Worm (Caenorhabditis elegans): ENCODE data around the gene C53A3.1.

C53A3.1 gene

DNA sequence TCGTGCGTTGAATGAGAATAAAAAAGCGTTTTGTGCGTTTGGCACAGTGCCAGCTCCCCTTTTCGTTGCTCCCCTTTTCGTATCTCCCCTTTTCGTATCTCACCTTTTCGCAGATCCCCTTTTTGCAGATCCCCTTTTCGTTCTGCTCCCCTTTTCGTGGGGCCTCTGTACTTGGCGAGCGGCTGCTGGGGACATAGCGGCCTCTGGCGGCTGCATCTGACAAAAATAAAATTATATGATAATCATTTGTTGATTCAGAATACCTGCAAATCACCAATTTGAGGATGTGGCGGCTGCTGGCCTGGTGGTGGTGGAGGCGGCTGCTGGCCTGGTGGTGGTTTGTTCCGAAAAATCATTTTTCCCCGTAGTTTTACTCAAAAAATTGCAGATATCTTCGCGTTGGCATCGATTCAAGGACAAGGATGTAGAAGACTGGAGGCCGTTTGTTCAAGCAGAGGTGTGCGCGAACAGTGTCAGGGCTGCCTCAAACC, 4.8 kb downstream of the C53A3.1 start, which contains the start of gene K09H11.11:
TSS of gene K09H11.11 (minus strand) at position 51 of the 491 bp plus-strand sequence.
- TF ChIP-seq ceh-44 (GFP tag; IDR thresholded peaks at IDR 0.05), result peak; percentile 2; the same call in 1 of the 2 replicates
- TF ChIP-seq set-16 (GFP tag; IDR thresholded peaks at IDR 0.05), result peak; percentile 83

DNA sequence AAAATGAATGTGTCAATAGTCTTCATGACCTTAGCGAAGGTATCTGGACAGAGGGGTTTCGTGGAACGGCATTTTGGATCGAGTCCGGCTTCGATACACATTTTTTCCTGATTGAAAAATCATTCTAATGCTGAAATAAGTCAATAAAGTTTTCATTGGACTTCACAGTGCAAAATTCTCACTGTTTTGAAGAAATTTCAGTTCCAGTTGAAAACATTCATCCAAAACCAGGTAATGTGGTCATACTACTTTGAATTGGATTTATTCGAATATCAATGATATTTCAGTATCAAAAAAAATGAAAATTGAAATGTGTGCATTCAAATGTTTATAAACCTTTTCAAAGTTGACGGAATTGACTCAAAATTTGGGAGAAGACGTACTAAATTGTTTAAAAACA, 6.6 kb downstream of the C53A3.1 start, which contains the start of gene pgph-1:
TSS of gene pgph-1 (minus strand) at position 101 of the 400 bp plus-strand sequence.
- TF ChIP-seq dmd-6 (GFP tag; IDR thresholded peaks at IDR 0.05) (no peak), hmg-1.1 (GFP tag; IDR thresholded peaks at IDR 0.05) (no peak), mes-2 (tag; optimal IDR thresholded peaks at IDR 0.05; ENCODE audit: poor library complexity, severe bottlenecking) (no peak), F49E8.2 (tag; optimal IDR thresholded peaks at IDR 0.05; ENCODE audit: borderline replicate concordance) (no peak), saeg-2 (GFP tag; IDR thresholded peaks at IDR 0.05) (no peak), F37D6.2 (tag; optimal IDR thresholded peaks at IDR 0.05) (no peak), jun-1 (tag; optimal IDR thresholded peaks at IDR 0.05) (no peak), nhr-28 (tag; optimal IDR thresholded peaks at IDR 0.05) (no peak), ZK546.5 (tag; optimal IDR thresholded peaks at IDR 0.05) (no peak), sdz-12 (GFP tag; optimal IDR thresholded peaks at IDR 0.05) (no peak), dpl-1 (GFP tag; optimal IDR thresholded peaks at IDR 0.05) (no peak), zip-2 (tag; optimal IDR thresholded peaks at IDR 0.05) (no peak), mep-1 (tag; optimal IDR thresholded peaks at IDR 0.05) (no peak), spr-1 (tag; optimal IDR thresholded peaks at IDR 0.05) (no peak), nhr-11 (tag; optimal IDR thresholded peaks at IDR 0.05) (no peak), unc-130 (GFP tag; optimal IDR thresholded peaks at IDR 0.05) (no peak), Y75B8A.6 (GFP tag; IDR thresholded peaks at IDR 0.05) (no peak), dve-1 (tag; optimal IDR thresholded peaks at IDR 0.05; ENCODE audit: insufficient read depth) (no peak)

DNA sequence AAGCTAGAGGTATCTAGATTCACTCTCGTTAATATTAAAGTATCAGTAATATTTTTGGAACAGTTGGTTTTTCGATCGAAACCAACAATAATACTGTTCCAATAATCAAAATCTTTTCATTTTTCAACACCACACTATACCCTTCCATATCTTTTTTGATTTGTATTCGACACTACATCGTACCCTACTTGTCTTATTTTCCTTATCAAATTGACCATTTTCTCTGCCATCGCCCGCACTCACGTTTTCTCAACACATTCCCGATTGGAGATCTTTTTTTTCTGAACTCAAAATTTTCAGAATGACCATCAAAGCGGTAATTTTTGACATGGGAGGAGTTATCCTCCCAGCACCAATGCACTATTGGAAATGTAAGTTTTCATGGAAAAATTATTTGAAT, 12.5 kb downstream of the C53A3.1 start, which contains the start of gene acds-10:
TSS of gene acds-10 (plus strand) at position 301 of the 400 bp plus-strand sequence.
- no peak for TF ChIP-seq sdz-12 (GFP tag; optimal IDR thresholded peaks at IDR 0.05)
- TF ChIP-seq lin-39 (tag; optimal IDR thresholded peaks at IDR 0.05), result no peak
- TF ChIP-seq hif-1 (tag; optimal IDR thresholded peaks at IDR 0.05), result no peak
- no peak for TF ChIP-seq mxl-3 (GFP tag; optimal IDR thresholded peaks at IDR 0.05)
- TF ChIP-seq F37D6.2 (tag; optimal IDR thresholded peaks at IDR 0.05), result no peak
- TF ChIP-seq egl-27 (tag; optimal IDR thresholded peaks at IDR 0.05), result no peak
- no peak for TF ChIP-seq mdt-29 (GFP tag; IDR thresholded peaks at IDR 0.05)
- TF ChIP-seq attf-4 (tag; optimal IDR thresholded peaks at IDR 0.05), result no peak
- TF ChIP-seq nhr-77 (tag; optimal IDR thresholded peaks at IDR 0.05), result no peak
- no peak for TF ChIP-seq vab-7 (GFP tag; IDR thresholded peaks at IDR 0.05)
- TF ChIP-seq T20F7.1 (GFP tag; optimal IDR thresholded peaks at IDR 0.05), result no peak
- TF ChIP-seq pqm-1 (tag; optimal IDR thresholded peaks at IDR 0.05), result peak; percentile 6
- TF ChIP-seq hlh-11 (tag; optimal IDR thresholded peaks at IDR 0.05), result no peak
- TF ChIP-seq nhr-102 (tag; optimal IDR thresholded peaks at IDR 0.05), result no peak
- TF ChIP-seq madf-9 (GFP tag; conservative IDR thresholded peaks at IDR 0.05), result no peak
- peak; percentile 44 for TF ChIP-seq nhr-28 (tag; optimal IDR thresholded peaks at IDR 0.05)

DNA sequence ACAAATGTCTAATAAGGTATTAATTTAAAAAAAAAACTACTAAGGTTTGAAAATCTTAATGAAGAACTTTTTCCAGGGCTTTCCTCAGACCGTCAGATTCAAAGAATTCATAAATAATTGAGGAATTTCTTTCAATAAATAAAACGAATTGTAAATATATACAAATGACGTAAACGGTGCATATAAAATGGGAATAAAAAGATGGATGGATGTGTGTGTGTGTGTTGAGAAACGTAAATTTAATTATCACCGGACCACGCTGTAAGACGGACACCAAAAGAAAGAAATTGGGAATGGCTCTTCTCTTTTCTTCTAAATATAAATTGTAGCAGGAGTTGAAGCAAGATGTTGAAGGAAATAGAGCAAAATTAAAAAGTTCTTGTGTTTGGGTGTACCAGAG, 13.8 kb downstream of the C53A3.1 start:
- TF ChIP-seq unc-62 (GFP tag; optimal IDR thresholded peaks at IDR 0.05 in 1 of 2) (peak in 1 of 2 experiments; percentile 33), unc-62 (tag; optimal IDR thresholded peaks at IDR 0.05) (no peak), cey-2 (tag; optimal IDR thresholded peaks at IDR 0.05; ENCODE audit: borderline replicate concordance, insufficient read depth) (no peak), zip-2 (tag; optimal IDR thresholded peaks at IDR 0.05) (no peak)
